Fruit fly (Drosophila melanogaster): Measurements from ENCODE around the gene Pig1.
"Not testable (repeated sequence)": the region's sequence is repeated elsewhere in the genome, so short reads cannot be mapped to it uniquely, and the experiment has no call there.

Pig1 gene

dm6 chrX:3244120-3244519 lies 5.0 kb downstream of the Pig1 start, which contains the start of gene ng4:
TSS of gene ng4 (minus strand) at chrX:3244220.
- TF ChIP-seq CTCF (optimal IDR thresholded peaks at IDR 0.05) = no peak
- no peak for TF ChIP-seq CG8478 (optimal IDR thresholded peaks at IDR 0.05)

dm6 chrX:3241984-3242462 lies 7.1 kb downstream of the Pig1 start, which contains the start of the genes ng3 and ng1:
TSS of gene ng3 (minus strand) at chrX:3242084.
TSS of gene ng1 (plus strand) at chrX:3242412.
- TF ChIP-seq CTCF (optimal IDR thresholded peaks at IDR 0.05) = no peak
- no peak for TF ChIP-seq CG8478 (optimal IDR thresholded peaks at IDR 0.05)

- not testable (repeated sequence) for TF ChIP-seq CTCF, CG8478 (optimal IDR thresholded peaks at IDR 0.05)
Measured at dm6 chrX:3240471-3240870, 8.6 kb downstream of the Pig1 start, which contains the start of gene ng2. TSS of gene ng2 (minus strand) at chrX:3240571.

dm6 chrX:3236586-3236985 lies 12.5 kb downstream of the Pig1 start, which contains the start of gene CG14265:
TSS of gene CG14265 (minus strand) at chrX:3236686.
- TF ChIP-seq CTCF (optimal IDR thresholded peaks at IDR 0.05) (no peak), CG8478 (optimal IDR thresholded peaks at IDR 0.05) (no peak)

- TF ChIP-seq CTCF (optimal IDR thresholded peaks at IDR 0.05) (no peak), CG8478 (optimal IDR thresholded peaks at IDR 0.05) (no peak)
Measured at dm6 chrX:3233683-3234082, 15.4 kb downstream of the Pig1 start.

- no peak for TF ChIP-seq CTCF (optimal IDR thresholded peaks at IDR 0.05)
- TF ChIP-seq CG8478 (optimal IDR thresholded peaks at IDR 0.05) = no peak
Measured at dm6 chrX:3205887-3206794, 42.9 kb downstream of the Pig1 start.
